Worm (Caenorhabditis elegans) whole organism, mixed stage, embryonic: ENCODE results near the gene mlt-10.
A peak's percentile ranks its signal among the peaks of the same experiment; 100 is the strongest.

Experiments
- bed-3 ChIP-seq: fragments of 200-800 bp; sonication (Bioruptor generic); optimal IDR thresholded peaks from 3 replicates; lab custom pipeline; 2018; ENCODE audit warnings: mild to moderate bottlenecking, missing genetic modification characterization, moderate library complexity, missing compliant biosample characterization
- blmp-1 ChIP-seq: fragments of 150-350 bp; optimal IDR thresholded peaks from 2 replicates; lab custom pipeline; 2014; ENCODE audit warnings: missing biosample characterization, missing genetic modification characterization
- ceh-39 ChIP-seq: fragments of 150-350 bp; optimal IDR thresholded peaks from 2 replicates; lab custom pipeline; 2014; ENCODE audit warnings: missing biosample characterization, missing genetic modification characterization
- ceh-43 ChIP-seq: fragments of 200-800 bp; sonication (Bioruptor generic); optimal IDR thresholded peaks from 2 replicates; lab custom pipeline; 2018; ENCODE audit warnings: mild to moderate bottlenecking, missing genetic modification characterization, moderate library complexity, missing compliant biosample characterization
- ceh-83 ChIP-seq: fragments of 200-800 bp; sonication (Bioruptor generic); optimal IDR thresholded peaks from 2 replicates; lab custom pipeline; 2018; ENCODE audit warnings: mild to moderate bottlenecking, missing genetic modification characterization, missing compliant biosample characterization
- ces-1 ChIP-seq: fragments of 150-350 bp; optimal IDR thresholded peaks from 2 replicates; lab custom pipeline; 2014; ENCODE audit warnings: missing biosample characterization, missing genetic modification reagents, missing genetic modification characterization
- cnd-1 ChIP-seq: fragments of 200-800 bp; sonication (Bioruptor generic); optimal IDR thresholded peaks from 2 replicates; lab custom pipeline; 2018; ENCODE audit warnings: mild to moderate bottlenecking, missing genetic modification characterization, missing compliant biosample characterization
- elt-1 ChIP-seq: sonication (generic microtip); optimal IDR thresholded peaks from 2 replicates; lab custom pipeline; 2017; ENCODE audit warnings: missing genetic modification characterization, mild to moderate bottlenecking, missing compliant biosample characterization, antibody characterized with exemption, moderate library complexity, borderline replicate concordance; ENCODE audit not compliant: insufficient read depth
- elt-3 ChIP-seq: fragments of 150-350 bp; optimal IDR thresholded peaks from 2 replicates; lab custom pipeline; 2014; ENCODE audit warnings: missing biosample characterization, missing genetic modification characterization
- flh-1 ChIP-seq: fragments of 200-800 bp; sonication (Bioruptor generic); optimal IDR thresholded peaks from 2 replicates; lab custom pipeline; 2018; ENCODE audit warnings: mild to moderate bottlenecking, missing genetic modification characterization, moderate library complexity, missing compliant biosample characterization
- ham-2 ChIP-seq: fragments of 200-800 bp; sonication (Bioruptor generic); optimal IDR thresholded peaks from 2 replicates; lab custom pipeline; 2018; ENCODE audit warnings: mild to moderate bottlenecking, missing genetic modification characterization, missing compliant biosample characterization
- hlh-1 ChIP-seq: fragments of 150-350 bp; optimal IDR thresholded peaks from 2 replicates; lab custom pipeline; 2014; ENCODE audit warnings: missing biosample characterization, missing genetic modification reagents, missing genetic modification characterization
- lin-32 ChIP-seq: fragments of 200-800 bp; sonication (Bioruptor generic); optimal IDR thresholded peaks from 2 replicates; lab custom pipeline; 2018; ENCODE audit warnings: mild to moderate bottlenecking, missing genetic modification characterization, missing compliant biosample characterization
- lsy-2 ChIP-seq: fragments of 150-350 bp; optimal IDR thresholded peaks from 2 replicates; lab custom pipeline; 2014; ENCODE audit warnings: missing biosample characterization, missing genetic modification characterization
- mab-5 ChIP-seq: fragments of 150-350 bp; optimal IDR thresholded peaks from 2 replicates; lab custom pipeline; 2014; ENCODE audit warnings: missing biosample characterization, missing genetic modification characterization
- mep-1 ChIP-seq: fragments of 150-350 bp; optimal IDR thresholded peaks from 2 replicates; lab custom pipeline; 2017; ENCODE audit warnings: missing biosample characterization, missing genetic modification reagents, missing genetic modification characterization, inconsistent platforms
- nhr-12 ChIP-seq: fragments of 150-350 bp; optimal IDR thresholded peaks from 2 replicates; lab custom pipeline; 2014; ENCODE audit warnings: missing biosample characterization, missing genetic modification characterization
- nhr-2 ChIP-seq: fragments of 150-350 bp; optimal IDR thresholded peaks from 2 replicates; lab custom pipeline; 2014; ENCODE audit warnings: missing biosample characterization, missing genetic modification characterization
- nhr-237 ChIP-seq: fragments of 150-350 bp; optimal IDR thresholded peaks from 2 replicates; lab custom pipeline; 2014; ENCODE audit warnings: missing biosample characterization, missing genetic modification characterization
- nhr-76 ChIP-seq: sonication (generic microtip); optimal IDR thresholded peaks from 2 replicates; lab custom pipeline; 2017; ENCODE audit warnings: missing biosample characterization, missing genetic modification characterization
- pha-4 ChIP-seq: fragments of 150-350 bp; optimal IDR thresholded peaks from 2 replicates; lab custom pipeline; 2018; ENCODE audit warnings: missing biosample characterization, missing genetic modification reagents, missing genetic modification characterization
- sem-2 ChIP-seq: fragments of 200-800 bp; sonication (Bioruptor generic); optimal IDR thresholded peaks from 2 replicates; lab custom pipeline; 2018; ENCODE audit warnings: mild to moderate bottlenecking, missing genetic modification characterization, missing compliant biosample characterization
- snpc-4 ChIP-seq: fragments of 150-350 bp; optimal IDR thresholded peaks from 2 replicates; lab custom pipeline; 2014; ENCODE audit warnings: missing biosample characterization, missing genetic modification characterization
- sptf-1 ChIP-seq: sonication (generic microtip); optimal IDR thresholded peaks from 2 replicates; lab custom pipeline; 2017; ENCODE audit warnings: mild to moderate bottlenecking, missing genetic modification characterization, moderate library complexity, missing compliant biosample characterization
- tbx-8 ChIP-seq: fragments of 200-800 bp; sonication (Bioruptor generic); optimal IDR thresholded peaks from 2 replicates; lab custom pipeline; 2018; ENCODE audit warnings: mild to moderate bottlenecking, missing genetic modification characterization, moderate library complexity, missing compliant biosample characterization
- unc-120 ChIP-seq: sonication (generic microtip); optimal IDR thresholded peaks from 2 replicates; lab custom pipeline; 2017; ENCODE audit warnings: missing genetic modification characterization, missing compliant biosample characterization; ENCODE audit not compliant: poor library complexity, severe bottlenecking
- unc-39 ChIP-seq: fragments of 150-350 bp; optimal IDR thresholded peaks from 2 replicates; lab custom pipeline; 2014; ENCODE audit warnings: missing biosample characterization, missing genetic modification characterization
- unc-62 ChIP-seq: fragments of 150-350 bp; optimal IDR thresholded peaks from 2 replicates; lab custom pipeline; 2014; ENCODE audit warnings: missing biosample characterization, missing genetic modification reagents, missing genetic modification characterization
- ztf-11 ChIP-seq: fragments of 150-350 bp; optimal IDR thresholded peaks from 2 replicates; lab custom pipeline; 2014; ENCODE audit warnings: missing biosample characterization, missing genetic modification characterization

mlt-10 gene

DNA sequence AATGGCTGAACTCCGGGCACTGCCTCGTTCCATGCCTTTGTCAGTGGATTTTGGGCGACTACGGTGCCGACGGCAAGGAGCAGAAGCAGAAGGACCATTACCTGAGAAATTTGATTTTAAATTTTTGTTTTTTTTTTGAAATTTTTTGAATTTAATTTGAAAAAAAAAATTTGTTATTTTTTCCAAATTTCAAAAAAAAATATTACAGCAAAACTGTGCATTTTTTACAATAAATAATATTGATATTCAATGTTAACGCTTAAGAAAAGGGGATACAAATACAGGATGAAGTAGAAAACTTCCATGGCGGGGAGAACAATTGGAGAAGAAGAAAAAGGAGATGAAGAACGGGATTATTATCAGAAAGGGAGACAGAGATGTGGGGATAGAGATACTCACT, 25.5 kb downstream of the mlt-10 start, which contains the start of gene mlt-8:
Gene mlt-8, minus strand, starts transcription at position 101 of the 400 bp plus-strand sequence.
- TF ChIP-seq unc-39 (tag; lab: Kevin White, UChicago) = no peak
- no peak for TF ChIP-seq cnd-1 (tag; lab: Kevin White, UChicago)
- no peak for TF ChIP-seq lin-32 (GFP tag; lab: Kevin White, UChicago)
- no peak for TF ChIP-seq pha-4 (tag; lab: Kevin White, UChicago)
- no peak for TF ChIP-seq bed-3 (GFP tag; lab: Kevin White, UChicago)
- TF ChIP-seq mep-1 = no peak
- TF ChIP-seq snpc-4 (tag; lab: Kevin White, UChicago) = no peak
- TF ChIP-seq hlh-1 = no peak
- TF ChIP-seq lsy-2 (tag; lab: Kevin White, UChicago) = no peak
- TF ChIP-seq ceh-83 (GFP tag; lab: Kevin White, UChicago) = no peak
- TF ChIP-seq elt-1 = no peak
- no peak for TF ChIP-seq nhr-2 (tag; lab: Kevin White, UChicago)
- TF ChIP-seq nhr-237 = no peak
- TF ChIP-seq ceh-43 (GFP tag; lab: Kevin White, UChicago) = no peak

DNA sequence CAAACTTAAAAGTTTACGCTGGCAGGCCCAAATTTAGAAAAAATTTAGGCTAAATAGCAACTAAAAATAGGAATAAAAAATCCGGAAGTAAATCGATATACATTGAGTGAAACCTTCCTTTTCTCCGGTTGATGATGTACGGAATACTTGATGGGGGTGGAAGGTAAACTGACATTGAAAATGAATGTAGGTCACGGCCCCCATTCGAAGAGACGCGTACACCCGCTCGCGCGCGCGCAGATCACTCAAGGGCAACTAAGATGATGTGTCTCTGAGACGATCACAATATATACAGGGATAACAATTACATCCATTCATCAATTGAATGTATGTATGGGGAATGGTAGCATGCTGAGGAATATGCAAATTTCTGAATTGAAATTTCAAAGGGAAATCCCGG, 27.6 kb downstream of the mlt-10 start:
- TF ChIP-seq elt-3 (tag; lab: Kevin White, UChicago) (no peak), cnd-1 (tag; lab: Kevin White, UChicago) (no peak), tbx-8 (GFP tag; lab: Kevin White, UChicago) (no peak)

DNA sequence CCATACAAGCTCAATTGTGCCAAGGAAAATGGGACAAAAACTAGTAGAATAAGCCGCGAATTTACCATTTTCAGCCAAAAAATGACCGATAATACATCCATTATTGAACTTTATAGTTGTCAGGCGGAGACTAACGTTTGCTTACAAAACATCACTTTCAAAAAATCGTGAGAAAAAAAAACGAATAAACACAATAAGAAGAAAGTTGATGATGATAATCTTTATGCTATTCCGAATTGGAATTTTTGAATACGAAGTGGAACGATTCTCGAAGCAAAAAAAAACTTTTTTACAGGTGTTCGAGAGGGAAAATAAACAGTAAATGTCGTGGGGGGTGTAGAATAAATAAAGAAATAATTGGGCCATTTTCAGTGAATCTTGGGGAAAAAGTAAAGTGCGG, 31.1 kb downstream of the mlt-10 start, which contains the start of gene W08F4.7:
Gene W08F4.7, minus strand, starts transcription at position 101 of the 400 bp plus-strand sequence.
- TF ChIP-seq ceh-39 (tag; lab: Kevin White, UChicago) (no peak), pha-4 (tag; lab: Kevin White, UChicago) (no peak), ztf-11 (tag; lab: Kevin White, UChicago) (no peak), blmp-1 (tag; lab: Kevin White, UChicago) (no peak), flh-1 (GFP tag; lab: Kevin White, UChicago) (no peak), mab-5 (tag; lab: Kevin White, UChicago) (no peak), nhr-237 (no peak), cnd-1 (tag; lab: Kevin White, UChicago) (no peak)

- TF ChIP-seq pha-4 (tag; lab: Kevin White, UChicago) (no peak), ceh-43 (GFP tag; lab: Kevin White, UChicago) (no peak), unc-62 (GFP tag; lab: Kevin White, UChicago) (no peak), ceh-83 (GFP tag; lab: Kevin White, UChicago) (no peak), nhr-2 (tag; lab: Kevin White, UChicago) (no peak), mep-1 (no peak), snpc-4 (tag; lab: Kevin White, UChicago) (no peak), flh-1 (GFP tag; lab: Kevin White, UChicago) (no peak)
Measured at ce11 chrII:578803-579202, 32.3 kb downstream of the mlt-10 start.

DNA sequence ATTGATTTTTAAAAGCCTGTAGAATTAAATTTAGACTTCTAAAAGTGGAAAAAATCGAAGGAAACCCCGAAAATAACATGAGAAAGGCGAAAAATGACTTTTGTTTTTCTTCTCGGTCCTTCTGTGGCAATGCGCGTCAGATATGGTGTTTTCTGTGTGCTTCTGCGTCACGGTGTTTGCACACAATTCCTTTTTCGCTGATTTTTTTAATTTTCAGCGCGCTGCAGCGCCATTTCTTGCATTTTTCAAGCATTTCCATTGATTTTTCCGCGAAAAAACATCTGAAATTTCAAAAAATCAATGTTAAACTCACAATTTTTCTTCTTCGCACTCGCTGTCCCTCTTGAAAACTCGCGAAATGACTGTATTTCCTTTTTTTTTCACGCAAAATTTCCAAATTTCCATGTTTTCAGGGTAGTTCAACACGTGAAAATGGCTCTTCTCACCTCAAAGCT, 33.7 kb downstream of the mlt-10 start, which contains the start of the genes cdc-37 and W08F4.3:
Gene cdc-37, minus strand, starts transcription at position 405 of the 455 bp plus-strand sequence.
Gene W08F4.3, plus strand, starts transcription at position 414 of the 455 bp plus-strand sequence.
- peak; percentile 31 for TF ChIP-seq ces-1 (GFP tag; lab: Kevin White, UChicago)
- TF ChIP-seq unc-120 (tag; lab: Kevin White, UChicago) = peak; percentile 98
- no peak for TF ChIP-seq elt-3 (tag; lab: Kevin White, UChicago)
- TF ChIP-seq, all 35 proteins: peak for 2

ce11 chrII:581983-582382, 35.5 kb downstream of the mlt-10 start:
- TF ChIP-seq ceh-83 (GFP tag; lab: Kevin White, UChicago) = no peak
- TF ChIP-seq mab-5 (tag; lab: Kevin White, UChicago) = no peak
- TF ChIP-seq ceh-39 (tag; lab: Kevin White, UChicago) = no peak
- TF ChIP-seq nhr-2 (tag; lab: Kevin White, UChicago) = no peak
- no peak for TF ChIP-seq flh-1 (GFP tag; lab: Kevin White, UChicago)
- TF ChIP-seq nhr-76 (tag; lab: Kevin White, UChicago) = no peak
- no peak for TF ChIP-seq nhr-12 (tag; lab: Kevin White, UChicago)
- no peak for TF ChIP-seq ces-1 (GFP tag; lab: Kevin White, UChicago)
- TF ChIP-seq cnd-1 (tag; lab: Kevin White, UChicago) = no peak
- TF ChIP-seq mep-1 = no peak
- no peak for TF ChIP-seq sem-2 (GFP tag; lab: Kevin White, UChicago)
- TF ChIP-seq nhr-237 = no peak
- no peak for TF ChIP-seq ztf-11 (tag; lab: Kevin White, UChicago)
- no peak for TF ChIP-seq sptf-1 (tag; lab: Kevin White, UChicago)
- no peak for TF ChIP-seq elt-3 (tag; lab: Kevin White, UChicago)
- TF ChIP-seq pha-4 (tag; lab: Kevin White, UChicago) = no peak
- TF ChIP-seq bed-3 (GFP tag; lab: Kevin White, UChicago) = no peak
- TF ChIP-seq ham-2 = no peak
- no peak for TF ChIP-seq blmp-1 (tag; lab: Kevin White, UChicago)
- TF ChIP-seq unc-120 (tag; lab: Kevin White, UChicago) = no peak
- TF ChIP-seq, all 35 proteins: peak for 0
